Worm (Caenorhabditis elegans) whole organism, L3 larva: ENCODE data around the gene srg-29.

Experiments
- egl-27 ChIP-seq: sonication (generic microtip); optimal IDR thresholded peaks from 4 replicates; lab custom pipeline; 2017; ENCODE audit warnings: missing biosample characterization, missing genetic modification reagents, missing genetic modification characterization
- fkh-10 ChIP-seq: sonication (generic microtip); optimal IDR thresholded peaks from 2 replicates; lab custom pipeline; 2017; ENCODE audit warnings: missing biosample characterization, missing genetic modification reagents, missing genetic modification characterization
- fos-1 ChIP-seq: fragments of 150-350 bp; optimal IDR thresholded peaks from 2 replicates; lab custom pipeline; 2014; ENCODE audit warnings: missing biosample characterization, missing genetic modification characterization

DNA sequence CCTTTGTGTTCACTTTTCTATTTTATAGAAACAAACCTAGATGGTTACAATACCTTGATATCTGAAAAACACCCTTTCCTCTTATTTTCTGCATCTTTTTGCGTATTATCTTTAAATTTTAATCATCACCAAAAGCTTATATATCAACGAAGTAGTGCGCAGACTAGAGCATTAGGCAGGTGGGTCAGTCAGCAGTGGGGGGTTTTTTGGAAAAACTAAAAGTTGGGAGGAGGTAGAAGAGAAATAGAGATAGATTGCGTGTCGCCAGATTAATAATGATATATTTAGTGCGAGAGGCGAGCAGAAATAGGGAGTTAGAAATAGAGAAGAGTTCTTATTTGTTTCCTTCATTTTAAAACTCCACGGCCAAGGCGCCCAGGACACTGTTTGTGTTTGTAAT, 35.8 kb upstream of the srg-29 start:
- TF ChIP-seq fkh-10 (GFP tag; lab: Kevin White, UChicago) (no peak), egl-27 (tag; lab: Kevin White, UChicago) (no peak), fos-1 (tag; lab: Kevin White, UChicago) (no peak)
